Worm (Caenorhabditis elegans): Measurements from ENCODE around the gene pole-2.

Gene pole-2

DNA sequence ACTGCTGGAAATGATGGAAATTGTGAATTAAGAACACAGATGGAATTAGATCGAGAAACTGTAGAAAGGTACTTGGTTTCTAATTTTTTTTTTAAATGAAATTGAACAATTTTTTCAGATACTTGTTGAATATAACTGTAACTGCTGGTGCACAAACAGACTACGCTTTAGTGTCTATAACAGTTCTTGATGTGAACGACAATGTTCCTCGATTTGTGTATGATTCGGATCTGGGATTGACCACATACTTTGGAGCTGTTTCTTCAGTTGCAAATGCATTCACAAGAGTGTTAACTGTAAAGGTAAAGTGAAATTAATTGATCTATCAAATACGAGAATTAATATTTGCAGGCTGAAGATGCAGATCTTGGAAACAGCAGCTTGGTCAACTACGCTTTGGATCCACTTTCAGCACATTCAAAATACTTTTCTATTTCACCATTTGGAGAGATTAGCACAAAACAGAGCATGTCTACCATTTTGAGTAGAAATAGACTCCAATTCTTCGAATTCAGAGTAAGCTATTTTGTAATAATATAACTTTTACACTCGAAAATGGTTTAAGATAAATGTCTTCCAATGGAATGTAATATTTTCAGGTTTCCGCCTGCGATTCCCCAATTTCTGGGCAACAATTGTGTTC is 12.6 kb downstream of the pole-2 start:
- TF ChIP-seq F10E7.11 (tag; optimal IDR thresholded peaks at IDR 0.05) (no peak), F22D6.2 (tag; optimal IDR thresholded peaks at IDR 0.05) (no peak), C17E4.6 (GFP tag; IDR thresholded peaks at IDR 0.05) (no peak), madf-3 (GFP tag; IDR thresholded peaks at IDR 0.05) (no peak), lin-26 (GFP tag; IDR thresholded peaks at IDR 0.05) (no peak), Y67H2A.10 (GFP tag; conservative IDR thresholded peaks at IDR 0.05) (no peak), somi-1 (GFP tag; optimal IDR thresholded peaks at IDR 0.05) (no peak), mcd-1 (GFP tag; IDR thresholded peaks at IDR 0.05) (no peak), C06A6.2 (GFP tag; conservative IDR thresholded peaks at IDR 0.05) (no peak), B0035.1 (tag; optimal IDR thresholded peaks at IDR 0.05) (no peak)

DNA sequence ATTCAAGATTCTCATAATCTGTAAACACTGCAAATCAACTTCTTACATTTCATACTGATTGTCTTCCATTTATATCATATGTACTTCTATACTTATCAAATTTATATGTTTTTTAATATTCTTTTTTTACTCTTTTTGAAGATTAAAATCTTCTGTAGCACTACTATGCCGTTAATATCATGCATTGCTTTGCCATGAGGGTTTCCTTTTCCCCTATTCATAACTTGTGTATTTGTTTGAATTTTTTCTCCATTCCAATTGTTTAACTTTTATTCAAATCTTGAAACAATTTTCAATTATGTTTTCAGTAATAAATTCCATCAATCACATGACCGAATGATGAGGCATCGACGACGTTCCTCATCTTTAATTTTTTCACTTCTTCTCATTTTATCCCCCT is 17.8 kb downstream of the pole-2 start, which contains the start of gene cdh-5:
Gene cdh-5 (plus strand): TSS at position 301 of the 400 bp plus-strand sequence.
- no peak for TF ChIP-seq ccch-3 (GFP tag; optimal IDR thresholded peaks at IDR 0.05)
- no peak for TF ChIP-seq akir-1 (GFP tag; optimal IDR thresholded peaks at IDR 0.05)
- TF ChIP-seq lin-35 (GFP tag; optimal IDR thresholded peaks at IDR 0.05), result no peak
- no peak for TF ChIP-seq egl-18 (GFP tag; IDR thresholded peaks at IDR 0.05)
- no peak for TF ChIP-seq sdz-38 (tag; optimal IDR thresholded peaks at IDR 0.05)
- no peak for TF ChIP-seq tbp1 (GFP tag; optimal IDR thresholded peaks at IDR 0.05)
- TF ChIP-seq hsf-1 (GFP tag; IDR thresholded peaks at IDR 0.05), result no peak
- no peak for TF ChIP-seq mel-28 (tag; optimal IDR thresholded peaks at IDR 0.05; ENCODE audit: borderline replicate concordance)
- no peak for TF ChIP-seq nhr-27 (tag; optimal IDR thresholded peaks at IDR 0.05)
- no peak for TF ChIP-seq attf-6 (GFP tag; IDR thresholded peaks at IDR 0.05)
- no peak for TF ChIP-seq B0336.3 (GFP tag; IDR thresholded peaks at IDR 0.05)
- no peak for TF ChIP-seq efl-1 (GFP tag; optimal IDR thresholded peaks at IDR 0.05)
- no peak for TF ChIP-seq unc-130 (GFP tag; optimal IDR thresholded peaks at IDR 0.05)
- no peak for TF ChIP-seq nhr-90 (tag; optimal IDR thresholded peaks at IDR 0.05)
- no peak for TF ChIP-seq chd-7 (tag; optimal IDR thresholded peaks at IDR 0.05)
- TF ChIP-seq F39B2.1 (GFP tag; IDR thresholded peaks at IDR 0.05), result no peak

DNA sequence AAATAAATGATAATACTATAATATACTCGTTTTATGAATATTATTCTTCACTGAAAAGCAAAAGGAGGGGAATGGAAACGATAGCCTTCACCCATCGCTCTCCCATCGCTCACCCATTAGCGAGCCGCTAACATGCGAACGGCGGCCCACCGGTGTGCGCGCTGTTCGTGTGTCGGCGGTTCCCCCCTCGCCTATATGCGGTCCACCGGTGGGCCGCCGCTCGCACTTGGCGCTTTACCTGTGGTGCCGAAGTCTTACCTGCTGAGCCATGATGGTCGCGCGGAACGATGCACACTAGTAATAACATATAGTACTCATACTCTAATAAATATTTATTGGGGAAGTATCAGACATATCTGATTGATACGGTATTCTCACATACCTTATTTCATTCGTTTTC is 19.3 kb downstream of the pole-2 start:
- peak; percentile 63; the same call in 1 of the 2 replicates for TF ChIP-seq egrh-3 (GFP tag; IDR thresholded peaks at IDR 0.05)

DNA sequence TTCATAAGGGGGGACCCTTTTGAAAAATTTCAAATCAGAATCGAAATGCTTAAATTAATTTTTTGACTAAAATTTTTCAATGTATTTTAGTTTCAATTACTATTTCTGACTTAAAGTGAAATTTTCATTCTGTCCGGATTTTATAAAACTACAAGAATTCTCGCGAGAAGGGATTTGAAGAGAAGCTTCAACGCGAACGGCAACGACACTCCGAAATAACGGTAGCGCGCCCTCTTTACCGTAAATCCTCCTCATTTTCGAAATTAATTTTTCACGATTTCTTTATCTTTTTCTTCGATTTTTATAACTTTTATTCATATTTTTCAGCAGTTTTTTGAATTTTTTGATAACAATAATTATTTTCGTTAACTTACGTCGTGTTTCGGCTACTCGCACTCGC is 20.6 kb downstream of the pole-2 start:
- TF ChIP-seq sptf-2 (GFP tag; optimal IDR thresholded peaks at IDR 0.05) (no peak), attf-3 (GFP tag; conservative IDR thresholded peaks at IDR 0.05) (peak; percentile 94)

DNA sequence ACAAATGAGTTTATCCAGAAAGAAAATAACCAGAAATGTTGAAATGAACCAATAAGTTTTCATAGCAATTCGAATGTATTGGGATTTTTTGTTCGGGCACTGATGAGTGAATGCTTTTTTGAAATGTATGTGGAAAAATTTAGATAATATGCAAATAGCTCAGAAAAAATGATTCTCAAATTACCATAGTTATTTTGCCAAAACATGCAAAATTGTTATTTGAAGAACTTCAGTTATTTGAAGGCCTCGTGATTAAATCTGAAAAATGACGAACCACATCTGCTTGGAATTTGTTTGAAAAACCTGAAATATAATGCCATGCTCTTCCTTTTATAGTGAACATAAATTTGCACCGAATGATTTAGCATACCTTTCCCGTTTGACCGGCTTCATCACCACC is 28.3 kb downstream of the pole-2 start, which contains the start of gene C49C8.6:
Gene C49C8.6 (minus strand): TSS at position 101 of the 400 bp plus-strand sequence.
- TF ChIP-seq sea-2 (GFP tag; IDR thresholded peaks at IDR 0.05) (no peak), ceh-40 (GFP tag; IDR thresholded peaks at IDR 0.05) (no peak), ceh-79 (tag; optimal IDR thresholded peaks at IDR 0.05) (no peak), attf-3 (GFP tag; conservative IDR thresholded peaks at IDR 0.05) (no peak), dpl-1 (GFP tag; optimal IDR thresholded peaks at IDR 0.05) (no peak), F37B4.10 (GFP tag; IDR thresholded peaks at IDR 0.05) (no peak), tlf-1 (GFP tag; optimal IDR thresholded peaks at IDR 0.05) (no peak), T26A5.8 (tag; optimal IDR thresholded peaks at IDR 0.05) (no peak), zim-3 (tag; optimal IDR thresholded peaks at IDR 0.05) (no peak), bed-1 (GFP tag; IDR thresholded peaks at IDR 0.05) (no peak), snpc-1.1 (tag; optimal IDR thresholded peaks at IDR 0.05; ENCODE audit: insufficient read depth) (no peak), F39B2.1 (GFP tag; IDR thresholded peaks at IDR 0.05) (no peak)

Data from whole organism, young adult.